Worm (Caenorhabditis elegans): ENCODE measurements around the gene kin-19.

Gene kin-19

ce11 chrIII:4086536-4086935 lies at the start of gene kin-19:
TSS of gene kin-19 (minus strand) at chrIII:4086636.
- TF ChIP-seq ceh-2 (tag; optimal IDR thresholded peaks at IDR 0.05) (no peak), hlh-30 (tag; optimal IDR thresholded peaks at IDR 0.05; ENCODE audit: insufficient read depth) (no peak), K09A11.1 (tag; optimal IDR thresholded peaks at IDR 0.05; ENCODE audit: insufficient read depth) (no peak), T23F11.4 (GFP tag; optimal IDR thresholded peaks at IDR 0.05) (no peak), ceh-34 (tag; optimal IDR thresholded peaks at IDR 0.05) (no peak)

ce11 chrIII:4134059-4134458 lies 47.6 kb upstream of the kin-19 start:
- TF ChIP-seq ama-1 (optimal IDR thresholded peaks at IDR 0.05) = no peak
- no peak for TF ChIP-seq syd-9 (tag; optimal IDR thresholded peaks at IDR 0.05)
- TF ChIP-seq ref-2 (tag; optimal IDR thresholded peaks at IDR 0.05) = no peak

ce11 chrIII:4131814-4132555 lies 45.5 kb upstream of the kin-19 start:
- TF ChIP-seq tbx-7 (tag; optimal IDR thresholded peaks at IDR 0.05) = no peak
- TF ChIP-seq nfya-1 (tag; optimal IDR thresholded peaks at IDR 0.05) = peak; percentile 95
- TF ChIP-seq unc-42 (tag; optimal IDR thresholded peaks at IDR 0.05) = peak; percentile 92
- peak; percentile 2 for TF ChIP-seq ceh-31 (tag; optimal IDR thresholded peaks at IDR 0.05)

- TF ChIP-seq elt-2 (tag; optimal IDR thresholded peaks at IDR 0.05) = no peak
- TF ChIP-seq nhr-11 (tag; optimal IDR thresholded peaks at IDR 0.05) = no peak
- no peak for TF ChIP-seq ceh-34 (tag; optimal IDR thresholded peaks at IDR 0.05)
- no peak for TF ChIP-seq zip-5 (tag; optimal IDR thresholded peaks at IDR 0.05)
- no peak for TF ChIP-seq odd-2 (tag; optimal IDR thresholded peaks at IDR 0.05)
- TF ChIP-seq nhr-232 (tag; optimal IDR thresholded peaks at IDR 0.05) = no peak
- no peak for TF ChIP-seq ahr-1 (tag; optimal IDR thresholded peaks at IDR 0.05)
- no peak for TF ChIP-seq mec-3 (tag; optimal IDR thresholded peaks at IDR 0.05; ENCODE audit: borderline replicate concordance)
- no peak for TF ChIP-seq pqm-1 (tag; optimal IDR thresholded peaks at IDR 0.05)
- no peak for TF ChIP-seq hlh-30 (tag; optimal IDR thresholded peaks at IDR 0.05; ENCODE audit: insufficient read depth)
- no peak for TF ChIP-seq fkh-10 (GFP tag; optimal IDR thresholded peaks at IDR 0.05)
- TF ChIP-seq ceh-9 (tag; optimal IDR thresholded peaks at IDR 0.05) = no peak
- TF ChIP-seq tbx-2 (tag; optimal IDR thresholded peaks at IDR 0.05) = no peak
- no peak for TF ChIP-seq ceh-22 (tag; optimal IDR thresholded peaks at IDR 0.05)
Measured at ce11 chrIII:4123900-4124299, 37.5 kb upstream of the kin-19 start.

- TF ChIP-seq pat-9 (tag; optimal IDR thresholded peaks at IDR 0.05) = no peak
- TF ChIP-seq unc-42 (tag; optimal IDR thresholded peaks at IDR 0.05) = peak; percentile 72
Measured at ce11 chrIII:4123277-4123676, 36.8 kb upstream of the kin-19 start.

ce11 chrIII:4120386-4120785 lies 34.0 kb upstream of the kin-19 start:
- TF ChIP-seq nfya-1 (tag; optimal IDR thresholded peaks at IDR 0.05) (peak; percentile 79), sdc-2 (tag; optimal IDR thresholded peaks at IDR 0.05) (no peak)

ce11 chrIII:4119736-4120135 lies 33.3 kb upstream of the kin-19 start:
- TF ChIP-seq unc-42 (tag; optimal IDR thresholded peaks at IDR 0.05) = peak; percentile 75
- TF ChIP-seq unc-86 (tag; optimal IDR thresholded peaks at IDR 0.05) = no peak

ce11 chrIII:4115085-4115484 lies 28.6 kb upstream of the kin-19 start, which contains the start of gene unc-103:
TSS of gene unc-103 (plus strand) at chrIII:4115385.
- TF ChIP-seq ceh-18 (tag; optimal IDR thresholded peaks at IDR 0.05) (no peak), che-1 (tag; optimal IDR thresholded peaks at IDR 0.05) (no peak), fax-1 (tag; optimal IDR thresholded peaks at IDR 0.05) (no peak), ceh-22 (tag; optimal IDR thresholded peaks at IDR 0.05) (no peak), pat-9 (tag; optimal IDR thresholded peaks at IDR 0.05) (no peak)

Measured in whole organism, late embryonic.